Worm (Caenorhabditis elegans) whole organism, young adult: Measurements from ENCODE around the gene C45B11.5.

Experiments used
- F23B12.7 ChIP-seq: sonication (generic microtip); optimal IDR thresholded peaks from 2 replicates; lab custom pipeline; 2017; ENCODE audit warnings: missing genetic modification characterization, mild to moderate bottlenecking, missing compliant biosample characterization, antibody characterized with exemption, moderate library complexity; ENCODE audit not compliant: insufficient read depth
- attf-3 ChIP-seq: fragments of 200-800 bp; sonication (Bioruptor generic); conservative IDR thresholded peaks from 2 replicates; pipeline ENCODE4 v1.3.6; 2022; ENCODE audit warnings: missing genetic modification reagents, missing genetic modification characterization, missing compliant biosample characterization
- mel-28 ChIP-seq: sonication (generic microtip); optimal IDR thresholded peaks from 2 replicates; lab custom pipeline; 2016; ENCODE audit warnings: borderline replicate concordance, mild to moderate bottlenecking, missing genetic modification characterization, missing compliant biosample characterization
- unc-130 ChIP-seq: sonication (generic microtip); optimal IDR thresholded peaks from 2 replicates; lab custom pipeline; 2016; ENCODE audit warnings: missing genetic modification reagents, missing genetic modification characterization, missing compliant biosample characterization
- unc-62 ChIP-seq: fragments of 150-350 bp; optimal IDR thresholded peaks from 2 replicates; lab custom pipeline; 2014; ENCODE audit warnings: missing biosample characterization, missing genetic modification reagents, missing genetic modification characterization
- ztf-6 ChIP-seq: fragments of 200-800 bp; sonication (Bioruptor generic); IDR thresholded peaks from 2 replicates; pipeline ENCODE4 v1.3.6; 2022; ENCODE audit warnings: missing genetic modification reagents, missing genetic modification characterization, missing compliant biosample characterization

- TF ChIP-seq mel-28 (tag; lab: Kevin White, UChicago) = no peak
- no peak for TF ChIP-seq ztf-6 (GFP tag; lab: Robert Waterston, UW)
- no peak for TF ChIP-seq unc-62
- no peak for TF ChIP-seq F23B12.7 (tag; lab: Kevin White, UChicago)
- TF ChIP-seq unc-130 (GFP tag; lab: Kevin White, UChicago) = no peak
- TF ChIP-seq attf-3 (GFP tag; lab: Robert Waterston, UW) = no peak
Measured at ce11 chrV:11074448-11074847, 32.8 kb downstream of the C45B11.5 start, which contains the start of gene act-3.
